Worm (Caenorhabditis elegans): Measurements from ENCODE around the gene gcy-31.

ce11 chrX:2401883-2402282 is 25.4 kb downstream of the gcy-31 start, which contains the start of gene dhhc-9:
- no peak for TF ChIP-seq unc-62 (GFP tag; optimal IDR thresholded peaks at IDR 0.05)
- peak; percentile 39 to 50 for TF ChIP-seq lin-35 (GFP tag; optimal IDR thresholded peaks at IDR 0.05)
- TF ChIP-seq lin-39 (tag; optimal IDR thresholded peaks at IDR 0.05), result no peak
- TF ChIP-seq egl-13 (tag; optimal IDR thresholded peaks at IDR 0.05), result no peak
- TF ChIP-seq ztf-4 (tag; optimal IDR thresholded peaks at IDR 0.05), result no peak
- peak; percentile 50 for TF ChIP-seq unc-86 (tag; optimal IDR thresholded peaks at IDR 0.05)
- TF ChIP-seq skn-1 (tag; optimal IDR thresholded peaks at IDR 0.05), result peak; percentile 89
- TF ChIP-seq fkh-4 (tag; optimal IDR thresholded peaks at IDR 0.05; ENCODE audit: borderline replicate concordance), result no peak
- TF ChIP-seq nhr-237 (tag; optimal IDR thresholded peaks at IDR 0.05), result no peak
- TF ChIP-seq mab-9 (GFP tag; IDR thresholded peaks at IDR 0.05), result no peak
- TF ChIP-seq irx-1 (tag; optimal IDR thresholded peaks at IDR 0.05), result peak; percentile 16
- peak; percentile 43 for TF ChIP-seq snpc-4 (tag; optimal IDR thresholded peaks at IDR 0.05)
- TF ChIP-seq ceh-82 (tag; optimal IDR thresholded peaks at IDR 0.05), result peak; percentile 0 to 48 (median 13)
- peak; percentile 74 for TF ChIP-seq nhr-20 (tag; optimal IDR thresholded peaks at IDR 0.05)
